Fruit fly (Drosophila melanogaster) whole organism, embryonic: Measurements from ENCODE around the gene Gem2.
A peak's percentile ranks its signal among the peaks of the same experiment; 100 is the strongest.

Source experiments
- B-H2 ChIP-seq: fragments of 200-800 bp; sonication (Bioruptor generic); optimal IDR thresholded peaks from 2 replicates; lab custom pipeline; 2018; ENCODE audit warnings: missing biosample characterization, mild to moderate bottlenecking, missing genetic modification characterization
- Bdp1 ChIP-seq: fragments of 200-800 bp; sonication (Bioruptor generic); optimal IDR thresholded peaks from 3 replicates; lab custom pipeline; 2016; ENCODE audit warnings: missing biosample characterization, missing genetic modification characterization
- CG10366 ChIP-seq: fragments of 200-800 bp; sonication (Bioruptor generic); IDR thresholded peaks from 2 replicates; pipeline ENCODE4 v1.3.6; 2022; ENCODE audit warnings: missing biosample characterization, missing genetic modification characterization
- CG10565 ChIP-seq: fragments of 200-800 bp; sonication (Bioruptor generic); optimal IDR thresholded peaks from 3 replicates; lab custom pipeline; 2016; ENCODE audit warnings: missing biosample characterization, mild to moderate bottlenecking, missing genetic modification characterization
- CG12659 ChIP-seq: fragments of 200-800 bp; sonication (Bioruptor generic); optimal IDR thresholded peaks from 3 replicates; lab custom pipeline; 2017; ENCODE audit warnings: mild to moderate bottlenecking, missing biosample characterization, missing genetic modification reagents, missing genetic modification characterization
- CG14441 ChIP-seq: fragments of 200-800 bp; sonication (Bioruptor generic); IDR thresholded peaks from 2 replicates; pipeline ENCODE4 v1.3.6; 2022; ENCODE audit warnings: missing biosample characterization, missing genetic modification characterization
- CG15011 ChIP-seq: fragments of 200-800 bp; sonication (Bioruptor generic); optimal IDR thresholded peaks from 3 replicates; lab custom pipeline; 2018; ENCODE audit warnings: missing biosample characterization, mild to moderate bottlenecking, missing genetic modification characterization
- CG16863 ChIP-seq: fragments of 200-800 bp; sonication (Bioruptor generic); optimal IDR thresholded peaks from 3 replicates; lab custom pipeline; 2016; ENCODE audit warnings: missing biosample characterization, missing genetic modification characterization
- CG17829 ChIP-seq: fragments of 200-800 bp; optimal IDR thresholded peaks from 2 replicates; lab custom pipeline; 2019; ENCODE audit warnings: missing biosample characterization, mild to moderate bottlenecking, missing genetic modification characterization, moderate library complexity
- CG1792 ChIP-seq: fragments of 200-800 bp; sonication (Bioruptor generic); optimal IDR thresholded peaks from 2 replicates; lab custom pipeline; 2016; ENCODE audit warnings: missing biosample characterization, missing genetic modification characterization
- CG1832 ChIP-seq: fragments of 200-800 bp; sonication (Bioruptor generic); optimal IDR thresholded peaks from 2 replicates; lab custom pipeline; 2017; ENCODE audit warnings: missing biosample characterization, mild to moderate bottlenecking, missing genetic modification characterization, inconsistent platforms
- CG2678 ChIP-seq: fragments of 200-800 bp; sonication (Bioruptor generic); optimal IDR thresholded peaks from 3 replicates; lab custom pipeline; 2019; ENCODE audit warnings: missing biosample characterization, mild to moderate bottlenecking, missing genetic modification characterization, moderate library complexity
- CG31224 ChIP-seq: fragments of 200-800 bp; sonication (Bioruptor generic); IDR thresholded peaks from 2 replicates; pipeline ENCODE4 v1.3.6; 2022; ENCODE audit warnings: missing biosample characterization, missing genetic modification characterization
- CG31365 ChIP-seq: fragments of 200-800 bp; sonication (Bioruptor generic); optimal IDR thresholded peaks from 2 replicates; lab custom pipeline; 2018; ENCODE audit warnings: missing biosample characterization, mild to moderate bottlenecking, missing genetic modification characterization
- CG3163 ChIP-seq: fragments of 200-800 bp; sonication (Bioruptor generic); optimal IDR thresholded peaks from 3 replicates; lab custom pipeline; 2016; ENCODE audit warnings: missing biosample characterization, missing genetic modification characterization
- CG7745 ChIP-seq: fragments of 200-800 bp; sonication (Bioruptor generic); optimal IDR thresholded peaks from 2 replicates; lab custom pipeline; 2018; ENCODE audit warnings: missing biosample characterization, mild to moderate bottlenecking, missing genetic modification characterization, moderate library complexity
- CG7928 ChIP-seq: fragments of 200-800 bp; sonication (Bioruptor generic); optimal IDR thresholded peaks from 2 replicates; lab custom pipeline; 2017; ENCODE audit warnings: missing biosample characterization, mild to moderate bottlenecking, missing genetic modification characterization
- CG8944 ChIP-seq: fragments of 200-800 bp; sonication (Bioruptor generic); optimal IDR thresholded peaks from 3 replicates; lab custom pipeline; 2016; ENCODE audit warnings: missing biosample characterization, missing genetic modification characterization
- CG9876 ChIP-seq: fragments of 200-800 bp; sonication (Bioruptor generic); optimal IDR thresholded peaks from 2 replicates; lab custom pipeline; 2016; ENCODE audit warnings: missing biosample characterization, missing genetic modification characterization
- CHES-1-like ChIP-seq: fragments of 200-800 bp; sonication (Bioruptor generic); optimal IDR thresholded peaks from 2 replicates; lab custom pipeline; 2016; ENCODE audit warnings: missing biosample characterization, missing genetic modification characterization
- Dbx ChIP-seq: fragments of 200-800 bp; sonication (Bioruptor generic); IDR thresholded peaks from 3 replicates; pipeline ENCODE4 v1.3.6; 2022; ENCODE audit warnings: missing biosample characterization, missing genetic modification characterization
- Hr78 ChIP-seq, 2 experiments: fragments of 200-800 bp in 1 of 2; fragments of >200 bp in 1 of 2; sonication (Bioruptor generic) in 1 of 2; optimal IDR thresholded peaks; 2 replicates each; lab custom pipeline; 2017 to 2019; ENCODE audit warnings: missing biosample characterization in 2 of 2, missing genetic modification characterization in 2 of 2, mild to moderate bottlenecking in 1 of 2, moderate library complexity in 1 of 2
- Lhr ChIP-seq: fragments of 200-800 bp; sonication (Bioruptor generic); optimal IDR thresholded peaks from 3 replicates; lab custom pipeline; 2017; ENCODE audit warnings: mild to moderate bottlenecking, missing biosample characterization, missing genetic modification reagents, missing genetic modification characterization
- Oaz ChIP-seq: fragments of 200-800 bp; sonication (Bioruptor generic); IDR thresholded peaks from 2 replicates; pipeline ENCODE4 v1.3.6; 2022; ENCODE audit warnings: missing biosample characterization, missing genetic modification characterization
- Ptx1 ChIP-seq: fragments of 200-800 bp; sonication (Bioruptor generic); IDR thresholded peaks from 2 replicates; pipeline ENCODE4 v1.3.6; 2022; ENCODE audit warnings: missing biosample characterization, missing genetic modification characterization
- Sin3A ChIP-seq: fragments of >200 bp; optimal IDR thresholded peaks from 2 replicates; lab custom pipeline; 2018
- Sry-δ ChIP-seq: fragments of 200-800 bp; sonication (Bioruptor generic); optimal IDR thresholded peaks from 2 replicates; lab custom pipeline; 2016; ENCODE audit warnings: missing biosample characterization, missing genetic modification characterization
- Xbp1 ChIP-seq: fragments of 200-800 bp; sonication (Bioruptor generic); optimal IDR thresholded peaks from 3 replicates; lab custom pipeline; 2016; ENCODE audit warnings: missing biosample characterization, mild to moderate bottlenecking, missing genetic modification characterization
- bbx ChIP-seq: fragments of 200-800 bp; sonication (Bioruptor generic); IDR thresholded peaks from 2 replicates; pipeline ENCODE4 v1.3.6; 2022; ENCODE audit warnings: missing biosample characterization, missing genetic modification characterization; ENCODE audit not compliant: partially characterized antibody
- hth ChIP-seq: fragments of >200 bp; optimal IDR thresholded peaks from 2 replicates; lab custom pipeline; 2017; ENCODE audit warnings: inconsistent platforms
- jigr1 ChIP-seq: fragments of 200-800 bp; sonication (Bioruptor generic); IDR thresholded peaks from 3 replicates; pipeline ENCODE4 v1.3.6; 2022; ENCODE audit warnings: missing biosample characterization, missing genetic modification characterization
- ken ChIP-seq: fragments of 200-800 bp; sonication (Bioruptor generic); IDR thresholded peaks from 3 replicates; pipeline ENCODE4 v1.3.6; 2022; ENCODE audit warnings: missing biosample characterization, missing genetic modification characterization
- nom ChIP-seq: fragments of 200-800 bp; sonication (Bioruptor generic); optimal IDR thresholded peaks from 2 replicates; lab custom pipeline; 2017; ENCODE audit warnings: missing biosample characterization, missing genetic modification characterization, mild to moderate bottlenecking, moderate library complexity, missing genetic modification reagents
- pnt ChIP-seq: fragments of 200-800 bp; sonication (Bioruptor generic); optimal IDR thresholded peaks from 3 replicates; lab custom pipeline; 2016; ENCODE audit warnings: missing biosample characterization, missing genetic modification characterization
- sens-2 ChIP-seq: fragments of 200-800 bp; sonication (Bioruptor generic); IDR thresholded peaks from 2 replicates; pipeline ENCODE4 v1.3.6; 2022; ENCODE audit warnings: missing biosample characterization, missing genetic modification characterization
- trh ChIP-seq: fragments of 200-800 bp; sonication (Bioruptor generic); optimal IDR thresholded peaks from 2 replicates; lab custom pipeline; 2016; ENCODE audit warnings: missing biosample characterization, missing genetic modification characterization
- wek ChIP-seq: fragments of 200-800 bp; sonication (Bioruptor generic); optimal IDR thresholded peaks from 3 replicates; lab custom pipeline; 2018; ENCODE audit warnings: missing biosample characterization, mild to moderate bottlenecking, missing genetic modification characterization, moderate library complexity
- yki ChIP-seq: fragments of >200 bp; optimal IDR thresholded peaks from 3 replicates; lab custom pipeline; 2018
- zfh2 ChIP-seq: fragments of 200-800 bp; sonication (Bioruptor generic); optimal IDR thresholded peaks from 2 replicates; lab custom pipeline; 2016; ENCODE audit warnings: missing biosample characterization, missing genetic modification characterization

Gem2 gene

DNA sequence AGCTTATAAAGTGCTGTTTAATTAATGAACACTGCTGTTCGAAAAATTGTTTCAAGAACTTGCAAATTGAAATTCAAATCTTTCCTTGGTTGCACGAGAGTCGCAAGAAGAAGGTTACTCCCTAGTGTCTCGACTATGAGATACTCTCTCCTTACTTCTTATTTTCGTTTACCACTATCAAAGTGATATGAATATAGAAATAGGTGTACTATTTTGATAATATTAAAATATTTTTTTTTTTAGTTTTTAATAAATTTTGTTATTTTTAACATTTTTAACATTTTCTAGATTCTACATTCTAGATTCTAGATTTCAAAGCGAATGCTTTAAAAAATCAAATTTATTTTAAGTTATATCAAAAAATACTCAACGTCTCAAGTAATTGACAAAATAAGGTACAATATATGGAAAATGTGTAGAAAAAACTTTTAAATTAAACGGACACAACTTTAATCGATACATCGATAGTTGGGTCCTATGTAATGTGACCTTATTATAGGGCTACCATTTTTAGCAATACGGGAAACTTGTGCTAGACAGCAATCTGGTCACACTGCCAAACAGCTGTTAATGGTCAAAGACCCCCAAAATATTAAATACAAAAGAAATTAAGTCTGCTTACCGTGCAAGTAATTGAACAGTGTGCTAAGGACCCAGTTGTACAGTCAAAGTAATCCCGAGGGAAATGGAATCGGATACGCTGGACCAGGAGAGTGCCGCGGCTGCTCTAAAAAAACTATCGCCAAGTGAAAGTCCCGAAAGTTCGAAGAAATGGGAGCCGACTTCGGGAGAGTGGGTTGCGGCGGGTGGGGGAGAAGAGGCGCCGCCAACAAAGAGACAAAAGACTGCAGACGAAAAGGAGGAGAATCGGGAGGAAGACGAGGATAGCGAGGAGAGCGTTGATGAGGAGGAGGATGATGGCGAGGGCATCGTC, 7.8 kb downstream of the Gem2 start, which contains the start of gene MESR6 (continued):
- TF ChIP-seq Sry-δ (GFP tag; lab: Kevin White, UChicago): peak; percentile 79
- no peak for TF ChIP-seq jigr1 (GFP tag; lab: Robert Waterston, UW)
- TF ChIP-seq Bdp1 (GFP tag; lab: Kevin White, UChicago): no peak
- TF ChIP-seq B-H2: peak; percentile 13
- no peak for TF ChIP-seq pnt (GFP tag; lab: Kevin White, UChicago)
- TF ChIP-seq CG31224: no peak
- no peak for TF ChIP-seq CG8944 (GFP tag; lab: Kevin White, UChicago)
- no peak for TF ChIP-seq CG1832 (GFP tag; lab: Kevin White, UChicago)
- TF ChIP-seq CG2678 (tag; lab: Kevin White, UChicago): peak; percentile 33
- TF ChIP-seq CG10565 (GFP tag; lab: Kevin White, UChicago): no peak
- TF ChIP-seq bbx: peak; percentile 84
- TF ChIP-seq Hr78 (GFP tag; optimal IDR thresholded peaks at IDR 0.05; lab: Kevin White, UChicago): no peak
- no peak for TF ChIP-seq CG14441
- TF ChIP-seq CG15011 (GFP tag; lab: Kevin White, UChicago): no peak
- TF ChIP-seq CG3163 (GFP tag; lab: Kevin White, UChicago): no peak
- no peak; the same call in 1 of the 2 replicates for TF ChIP-seq CG10366 (GFP tag; lab: Robert Waterston, UW)
- no peak for TF ChIP-seq trh
- no peak for TF ChIP-seq CG9876 (GFP tag; lab: Kevin White, UChicago)
- no peak for TF ChIP-seq CG31365 (tag; lab: Kevin White, UChicago)
- TF ChIP-seq yki (lab: Kevin White, UChicago): no peak
- TF ChIP-seq Dbx (GFP tag; lab: Robert Waterston, UW): no peak
- peak; percentile 20 for TF ChIP-seq CHES-1-like (GFP tag; lab: Kevin White, UChicago)
- TF ChIP-seq CG7928: peak; percentile 83
- no peak for TF ChIP-seq CG7745 (tag; lab: Kevin White, UChicago)
- TF ChIP-seq zfh2 (GFP tag; lab: Kevin White, UChicago): no peak
- TF ChIP-seq wek (GFP tag; lab: Kevin White, UChicago): no peak
- TF ChIP-seq Sin3A (lab: Kevin White, UChicago): peak; percentile 15
- no peak for TF ChIP-seq sens-2 (GFP tag; lab: Robert Waterston, UW)
- no peak for TF ChIP-seq Oaz (GFP tag; lab: Robert Waterston, UW)
- no peak for TF ChIP-seq Ptx1 (GFP tag; lab: Robert Waterston, UW)
- TF ChIP-seq Xbp1 (GFP tag; lab: Kevin White, UChicago): peak; percentile 2
- no peak for TF ChIP-seq CG1792 (GFP tag; lab: Kevin White, UChicago)
- no peak for TF ChIP-seq nom (GFP tag; lab: Kevin White, UChicago)
- peak; percentile 61 for TF ChIP-seq CG12659 (GFP tag; lab: Kevin White, UChicago)
- TF ChIP-seq CG17829 (tag; lab: Kevin White, UChicago): peak; percentile 22
- TF ChIP-seq CG16863 (GFP tag; lab: Kevin White, UChicago): no peak
- peak; percentile 72 for TF ChIP-seq Lhr (GFP tag; lab: Kevin White, UChicago)
- no peak for TF ChIP-seq hth (lab: Kevin White, UChicago)
- no peak for TF ChIP-seq ken (GFP tag; lab: Robert Waterston, UW)
